Fruit fly (Drosophila melanogaster): ENCODE results near the gene Jon25Bii.
A peak's percentile ranks its signal among the peaks of the same experiment; 100 is the strongest.

Jon25Bii gene

dm6 chr2L:4907986-4908385 is 45.0 kb downstream of the Jon25Bii start (continued):
- TF ChIP-seq CG30403 (GFP tag; optimal IDR thresholded peaks at IDR 0.05): peak; percentile 69
- no peak for TF ChIP-seq Elba2 (GFP tag; optimal IDR thresholded peaks at IDR 0.05)
- TF ChIP-seq CG17359 (tag; optimal IDR thresholded peaks at IDR 0.05): peak; percentile 91
- TF ChIP-seq lola (GFP tag; optimal IDR thresholded peaks at IDR 0.05): peak in 1 of 3 experiments; percentile 43
- no peak for TF ChIP-seq CG6654 (GFP tag; optimal IDR thresholded peaks at IDR 0.05)
- no peak for TF ChIP-seq stwl (tag; optimal IDR thresholded peaks at IDR 0.05)
- TF ChIP-seq CG18619 (GFP tag; optimal IDR thresholded peaks at IDR 0.05): peak; percentile 55
- TF ChIP-seq Neu2 (GFP tag; optimal IDR thresholded peaks at IDR 0.05; ENCODE audit: borderline replicate concordance): no peak
- TF ChIP-seq CoRest (tag; optimal IDR thresholded peaks at IDR 0.05): peak; percentile 74
- TF ChIP-seq CG5953 (GFP tag; IDR thresholded peaks at IDR 0.05): peak; percentile 80
- peak; percentile 71 for TF ChIP-seq odd (GFP tag; optimal IDR thresholded peaks at IDR 0.05)
- peak; percentile 41 for TF ChIP-seq CG18764 (GFP tag; optimal IDR thresholded peaks at IDR 0.05)
- peak; percentile 80 for TF ChIP-seq tap (tag; optimal IDR thresholded peaks at IDR 0.05)
- TF ChIP-seq seq (GFP tag; IDR thresholded peaks at IDR 0.05): peak; percentile 60; the same call in 1 of the 2 replicates
- TF ChIP-seq CG1602 (GFP tag; optimal IDR thresholded peaks at IDR 0.05): peak; percentile 47
- TF ChIP-seq CG12071 (GFP tag; optimal IDR thresholded peaks at IDR 0.05): peak; percentile 61
- peak; percentile 74 for TF ChIP-seq CG17328 (GFP tag; IDR thresholded peaks at IDR 0.05)
- TF ChIP-seq CG11723 (GFP tag; optimal IDR thresholded peaks at IDR 0.05): peak; percentile 50
- peak; percentile 30 for TF ChIP-seq CG15011 (GFP tag; optimal IDR thresholded peaks at IDR 0.05)
- TF ChIP-seq CrebB (tag; optimal IDR thresholded peaks at IDR 0.05): peak; percentile 64
- TF ChIP-seq psq (GFP tag; optimal IDR thresholded peaks at IDR 0.05): peak; percentile 24
- TF ChIP-seq CG10209 (GFP tag; optimal IDR thresholded peaks at IDR 0.05): peak; percentile 73
- peak; percentile 77 for TF ChIP-seq sob (GFP tag; IDR thresholded peaks at IDR 0.05)
- TF ChIP-seq CG14710 (tag; optimal IDR thresholded peaks at IDR 0.05): peak; percentile 55
- peak; percentile 55 for TF ChIP-seq CG5245 (GFP tag; optimal IDR thresholded peaks at IDR 0.05)
- TF ChIP-seq CG1603 (tag; optimal IDR thresholded peaks at IDR 0.05): peak; percentile 21
- TF ChIP-seq ci (GFP tag; IDR thresholded peaks at IDR 0.05): peak; percentile 86
- TF ChIP-seq CG14014 (GFP tag; IDR thresholded peaks at IDR 0.05): peak; percentile 49; the same call in 1 of the 2 replicates
- TF ChIP-seq Myb (GFP tag; optimal IDR thresholded peaks at IDR 0.05): no peak
- no peak for TF ChIP-seq CG16779 (GFP tag; IDR thresholded peaks at IDR 0.05)
- peak; percentile 14 for TF ChIP-seq bab2 (GFP tag; optimal IDR thresholded peaks at IDR 0.05)
- TF ChIP-seq CG12219 (GFP tag; optimal IDR thresholded peaks at IDR 0.05): peak; percentile 67
- TF ChIP-seq pb (GFP tag; optimal IDR thresholded peaks at IDR 0.05): no peak
- TF ChIP-seq B-H1 (GFP tag; IDR thresholded peaks at IDR 0.05): peak; percentile 51; the same call in 2 of the 3 replicates
- peak; percentile 27 for TF ChIP-seq CG4707 (GFP tag; optimal IDR thresholded peaks at IDR 0.05)
- no peak for TF ChIP-seq pros (GFP tag; optimal IDR thresholded peaks at IDR 0.05)
- TF ChIP-seq exex (tag; optimal IDR thresholded peaks at IDR 0.05): peak; percentile 16
- TF ChIP-seq CG2199 (GFP tag; IDR thresholded peaks at IDR 0.05): 0 out of 3 replicates have a peak, but pooled peaks have one; percentile 33
- peak; percentile 20 for TF ChIP-seq CG8359 (GFP tag; optimal IDR thresholded peaks at IDR 0.05; ENCODE audit: borderline replicate concordance)
- no peak for TF ChIP-seq dm (GFP tag; optimal IDR thresholded peaks at IDR 0.05)
- TF ChIP-seq nau (GFP tag; optimal IDR thresholded peaks at IDR 0.05): peak; percentile 74
- TF ChIP-seq Doc3 (GFP tag; IDR thresholded peaks at IDR 0.05; ENCODE audit: partially characterized antibody): no peak
- no peak for TF ChIP-seq CG6272 (GFP tag; IDR thresholded peaks at IDR 0.05)
- TF ChIP-seq ind (GFP tag; optimal IDR thresholded peaks at IDR 0.05): peak; percentile 54
- no peak for TF ChIP-seq prd (optimal IDR thresholded peaks at IDR 0.05)
- TF ChIP-seq prd (GFP tag; IDR thresholded peaks at IDR 0.05): peak; percentile 67
- TF ChIP-seq danr (GFP tag; IDR thresholded peaks at IDR 0.05): peak; percentile 56; the same call in 1 of the 2 replicates
- TF ChIP-seq CG15601 (tag; optimal IDR thresholded peaks at IDR 0.05): peak; percentile 50
- peak; percentile 17 for TF ChIP-seq Jarid2 (GFP tag; optimal IDR thresholded peaks at IDR 0.05)
- TF ChIP-seq sug (tag; optimal IDR thresholded peaks at IDR 0.05): peak; percentile 30
- peak; percentile 80 for TF ChIP-seq Awh (GFP tag; IDR thresholded peaks at IDR 0.05)

All from whole organism, embryonic.